Fruit fly (Drosophila melanogaster): ENCODE measurements around the gene CG11854.

Gene CG11854

DNA sequence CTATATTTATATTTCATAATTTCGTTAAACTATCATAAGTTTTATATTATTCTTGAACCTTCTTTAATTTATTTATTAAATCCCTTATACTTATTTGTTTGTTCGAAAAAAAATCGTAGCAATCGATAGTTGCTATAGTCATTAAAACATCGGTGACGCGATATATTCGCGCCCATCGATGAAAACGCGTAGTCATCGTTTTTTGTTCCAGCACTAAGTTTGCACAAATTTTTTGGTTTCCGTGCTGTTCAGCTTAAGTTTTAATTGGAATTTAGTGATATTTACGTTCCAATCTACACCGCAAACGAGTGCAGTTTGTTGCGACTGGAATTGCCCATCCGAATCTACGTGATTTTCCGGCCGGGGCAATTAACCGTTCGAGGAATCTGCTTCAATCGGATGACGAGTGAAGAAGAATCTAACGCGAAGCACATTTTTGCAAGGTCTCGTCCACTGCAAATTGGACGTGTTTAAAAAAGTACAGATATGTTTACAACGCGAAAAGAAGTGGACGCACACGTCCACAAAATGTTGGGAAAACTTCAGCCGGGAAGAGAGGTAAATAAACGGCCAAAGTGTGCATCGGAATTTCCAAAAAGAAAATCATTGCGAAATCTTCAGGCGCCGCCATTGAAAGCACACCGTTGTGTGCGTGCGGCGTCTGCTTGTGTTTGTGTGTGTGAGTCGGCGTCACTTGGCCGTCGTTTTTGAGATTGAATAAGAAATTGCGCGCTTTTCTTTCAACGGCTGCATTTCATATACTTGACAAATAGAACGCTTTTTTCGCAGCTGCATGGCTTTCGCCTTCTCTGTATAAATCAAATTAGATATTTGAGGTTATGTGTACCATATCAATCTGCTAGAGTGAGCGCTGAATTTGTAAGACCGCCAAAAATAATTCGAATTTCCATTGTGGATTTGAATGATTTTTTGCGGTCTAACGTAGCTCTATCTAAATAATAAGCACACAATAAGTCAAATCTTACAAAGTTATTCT is 7.6 kb downstream of the CG11854 start, which contains the start of gene Nup358:
Gene Nup358 (plus strand): TSS at position 204 of the 997 bp plus-strand sequence.
- TF ChIP-seq Myc (optimal IDR thresholded peaks at IDR 0.05) = no peak
- TF ChIP-seq ttk (optimal IDR thresholded peaks at IDR 0.05) = no peak
- no peak for TF ChIP-seq insv (optimal IDR thresholded peaks at IDR 0.05)
- no peak for TF ChIP-seq h (optimal IDR thresholded peaks at IDR 0.05)
- TF ChIP-seq Sin3A (optimal IDR thresholded peaks at IDR 0.05) = no peak
- TF ChIP-seq psq (optimal IDR thresholded peaks at IDR 0.05) = no peak

dm6 chr3R:25258628-25259240 is 16.9 kb downstream of the CG11854 start, which contains the start of gene CG11857:
TSS of gene CG11857 (plus strand) at chr3R:25258898.
- TF ChIP-seq h (optimal IDR thresholded peaks at IDR 0.05) (no peak), psq (optimal IDR thresholded peaks at IDR 0.05) (no peak), Sin3A (optimal IDR thresholded peaks at IDR 0.05) (no peak), Myc (optimal IDR thresholded peaks at IDR 0.05) (no peak), ttk (optimal IDR thresholded peaks at IDR 0.05) (no peak), insv (optimal IDR thresholded peaks at IDR 0.05) (no peak)

dm6 chr3R:25260670-25261069 is 18.9 kb downstream of the CG11854 start:
- TF ChIP-seq psq (optimal IDR thresholded peaks at IDR 0.05) = no peak
- no peak for TF ChIP-seq ttk (optimal IDR thresholded peaks at IDR 0.05)
- no peak for TF ChIP-seq Sin3A (optimal IDR thresholded peaks at IDR 0.05)
- no peak for TF ChIP-seq insv (optimal IDR thresholded peaks at IDR 0.05)
- no peak for TF ChIP-seq Myc (optimal IDR thresholded peaks at IDR 0.05)
- no peak for TF ChIP-seq h (optimal IDR thresholded peaks at IDR 0.05)

DNA sequence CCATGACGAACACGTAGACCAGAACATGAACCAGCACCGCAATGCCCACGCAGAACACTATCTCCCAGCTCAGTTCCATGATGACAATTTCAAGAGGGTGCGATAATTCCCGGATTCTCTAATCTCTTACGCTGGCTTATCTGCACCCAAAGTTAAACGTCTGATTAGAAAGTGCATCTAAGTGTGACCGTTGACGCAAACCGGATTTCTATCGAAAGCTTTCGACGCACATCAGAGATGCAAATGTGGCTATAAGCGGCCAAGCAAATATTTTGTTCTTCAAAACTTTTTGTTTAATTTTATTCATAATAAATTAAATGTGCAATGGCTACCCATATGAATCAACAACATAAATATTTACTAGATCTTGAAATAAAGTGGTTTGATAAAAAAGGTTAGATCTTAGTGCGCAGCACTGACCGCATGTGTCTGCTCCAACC is 20.5 kb downstream of the CG11854 start, which contains the start of the genes Kdsr and CG11858:
Gene Kdsr (minus strand): TSS at position 177 of the 440 bp plus-strand sequence.
Gene CG11858 (plus strand): TSS at position 420 of the 440 bp plus-strand sequence.
- TF ChIP-seq ttk (optimal IDR thresholded peaks at IDR 0.05) (no peak), Sin3A (optimal IDR thresholded peaks at IDR 0.05) (no peak), h (optimal IDR thresholded peaks at IDR 0.05) (no peak), insv (optimal IDR thresholded peaks at IDR 0.05) (no peak), Myc (optimal IDR thresholded peaks at IDR 0.05) (no peak), psq (optimal IDR thresholded peaks at IDR 0.05) (no peak)

DNA sequence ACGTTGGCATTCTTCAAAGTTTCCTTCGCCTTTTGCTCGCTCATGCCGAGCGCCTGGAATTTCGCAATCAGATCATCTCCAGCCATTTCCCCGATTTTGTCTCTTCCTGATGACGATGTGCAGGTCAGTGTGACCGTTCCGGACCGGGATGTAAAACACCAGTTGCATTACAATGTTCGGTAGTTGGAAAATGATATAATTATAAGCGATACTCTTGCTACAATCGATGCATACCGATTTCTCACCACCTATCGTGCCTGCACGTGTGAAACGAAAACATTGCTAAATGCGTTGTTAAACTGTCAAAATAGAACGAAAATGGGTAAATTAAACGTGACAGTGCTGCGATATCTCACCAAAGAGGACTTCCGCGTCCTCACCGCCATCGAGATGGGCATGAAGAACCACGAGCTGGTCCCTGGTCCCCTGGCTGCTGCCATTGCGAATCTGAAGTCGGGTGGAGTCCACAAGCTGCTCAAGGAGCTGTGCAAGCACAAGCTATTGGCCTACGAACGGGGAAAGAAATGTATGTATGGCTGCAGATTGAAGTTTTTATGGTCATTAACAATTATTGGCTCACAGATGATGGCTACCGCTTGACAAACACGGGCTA is 23.9 kb downstream of the CG11854 start, which contains the start of the genes GlnRS and RIOK2:
Gene GlnRS (minus strand): TSS at position 133 of the 613 bp plus-strand sequence.
Gene RIOK2 (plus strand): TSS at position 256 of the 613 bp plus-strand sequence.
- TF ChIP-seq h (optimal IDR thresholded peaks at IDR 0.05) (no peak), psq (optimal IDR thresholded peaks at IDR 0.05) (no peak), ttk (optimal IDR thresholded peaks at IDR 0.05) (no peak), Myc (optimal IDR thresholded peaks at IDR 0.05) (no peak), insv (optimal IDR thresholded peaks at IDR 0.05) (no peak), Sin3A (optimal IDR thresholded peaks at IDR 0.05) (no peak)

DNA sequence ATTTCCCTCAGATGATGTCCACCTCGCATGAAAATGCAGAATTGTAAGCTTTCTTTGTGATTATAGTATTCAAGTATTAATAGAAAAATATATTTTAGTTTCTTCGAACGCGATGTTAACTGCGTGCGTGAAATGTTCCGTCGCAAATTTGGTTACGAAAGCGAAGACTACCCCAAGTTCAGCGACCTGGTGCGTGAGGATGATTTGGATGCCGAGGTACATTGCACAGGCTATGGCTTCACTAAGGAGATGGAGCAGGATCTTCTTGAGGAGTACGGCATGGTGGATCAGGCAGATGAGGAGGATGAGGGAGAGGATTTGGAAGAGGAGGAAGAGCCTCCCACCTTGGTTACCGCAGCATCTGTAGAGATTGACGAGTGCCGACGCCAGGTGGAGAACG is 24.9 kb downstream of the CG11854 start:
- TF ChIP-seq Sin3A (optimal IDR thresholded peaks at IDR 0.05) (no peak), Myc (optimal IDR thresholded peaks at IDR 0.05) (no peak), psq (optimal IDR thresholded peaks at IDR 0.05) (no peak), insv (optimal IDR thresholded peaks at IDR 0.05) (no peak), ttk (optimal IDR thresholded peaks at IDR 0.05) (no peak), h (optimal IDR thresholded peaks at IDR 0.05) (no peak)

- TF ChIP-seq h (optimal IDR thresholded peaks at IDR 0.05) (no peak), psq (optimal IDR thresholded peaks at IDR 0.05) (no peak), ttk (optimal IDR thresholded peaks at IDR 0.05) (no peak), Sin3A (optimal IDR thresholded peaks at IDR 0.05) (no peak), Myc (optimal IDR thresholded peaks at IDR 0.05) (no peak), insv (optimal IDR thresholded peaks at IDR 0.05) (no peak)
These were observed 28.1 kb downstream of the CG11854 start, which contains the start of the genes CG11889 and CG11891 for dm6 chr3R:25269909-25270308. TSS of gene CG11889 (plus strand) at chr3R:25270209. TSS of gene CG11891 (plus strand) at chr3R:25270209.

dm6 chr3R:25273537-25273936 is 31.7 kb downstream of the CG11854 start, which contains the start of gene CG11878:
TSS of gene CG11878 (plus strand) at chr3R:25273837.
- TF ChIP-seq Myc (optimal IDR thresholded peaks at IDR 0.05) (no peak), Sin3A (optimal IDR thresholded peaks at IDR 0.05) (no peak), ttk (optimal IDR thresholded peaks at IDR 0.05) (no peak), h (optimal IDR thresholded peaks at IDR 0.05) (no peak), psq (optimal IDR thresholded peaks at IDR 0.05) (no peak)

DNA sequence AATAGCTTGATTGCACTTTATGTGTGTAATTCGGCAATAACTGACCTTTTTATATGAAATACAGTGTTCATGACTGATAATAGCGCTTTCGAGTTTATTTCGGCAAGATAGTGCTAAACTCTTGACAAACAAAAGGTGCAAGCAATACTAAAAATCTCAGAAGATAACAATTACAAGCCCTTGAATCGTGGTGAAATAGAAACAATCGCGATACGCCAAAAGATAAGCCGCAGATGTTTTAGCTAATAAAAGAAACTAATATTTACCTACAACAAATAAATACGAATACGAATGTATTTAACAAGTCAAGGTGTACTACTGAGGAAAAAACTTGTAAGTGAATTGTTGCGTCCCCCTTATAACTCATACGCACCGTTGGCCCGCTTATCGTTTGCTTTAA is 33.5 kb downstream of the CG11854 start:
- TF ChIP-seq Sin3A (optimal IDR thresholded peaks at IDR 0.05) = no peak
- no peak for TF ChIP-seq h (optimal IDR thresholded peaks at IDR 0.05)
- no peak for TF ChIP-seq psq (optimal IDR thresholded peaks at IDR 0.05)
- no peak for TF ChIP-seq ttk (optimal IDR thresholded peaks at IDR 0.05)
- TF ChIP-seq insv (optimal IDR thresholded peaks at IDR 0.05) = no peak
- no peak for TF ChIP-seq Myc (optimal IDR thresholded peaks at IDR 0.05)

DNA sequence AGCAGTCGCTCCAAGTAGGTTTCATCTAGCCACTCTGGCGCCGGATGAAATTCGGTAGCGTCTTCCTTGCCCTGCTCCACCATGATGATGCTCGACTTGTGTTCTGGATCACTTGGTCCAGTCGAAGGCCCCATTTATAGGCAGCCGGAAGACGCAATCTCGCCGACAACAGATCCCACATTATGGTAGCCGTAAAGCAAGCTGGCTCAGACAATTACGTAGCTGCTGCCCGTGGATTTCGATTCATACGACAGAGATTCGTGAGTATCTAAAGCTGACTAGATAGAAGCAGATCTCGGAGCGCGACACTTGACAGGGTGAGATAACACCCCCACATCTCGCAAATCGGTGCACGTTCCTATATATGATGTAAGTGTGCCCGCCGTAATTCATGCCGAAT is 35.3 kb downstream of the CG11854 start, which contains the start of gene CG10513:
Gene CG10513 (minus strand): TSS at position 101 of the 400 bp plus-strand sequence.
- no peak for TF ChIP-seq ttk (optimal IDR thresholded peaks at IDR 0.05)
- TF ChIP-seq h (optimal IDR thresholded peaks at IDR 0.05) = no peak
- TF ChIP-seq insv (optimal IDR thresholded peaks at IDR 0.05) = no peak
- no peak for TF ChIP-seq psq (optimal IDR thresholded peaks at IDR 0.05)
- TF ChIP-seq Myc (optimal IDR thresholded peaks at IDR 0.05) = no peak
- TF ChIP-seq Sin3A (optimal IDR thresholded peaks at IDR 0.05) = no peak

dm6 chr3R:25279796-25280350 is 38.1 kb downstream of the CG11854 start, which contains the start of gene CG10514:
TSS of gene CG10514 (minus strand) at chr3R:25279846.
- TF ChIP-seq insv (optimal IDR thresholded peaks at IDR 0.05) (no peak), Sin3A (optimal IDR thresholded peaks at IDR 0.05) (no peak), psq (optimal IDR thresholded peaks at IDR 0.05) (no peak), h (optimal IDR thresholded peaks at IDR 0.05) (no peak), ttk (optimal IDR thresholded peaks at IDR 0.05) (no peak), Myc (optimal IDR thresholded peaks at IDR 0.05) (no peak)

Data from Kc167 (cell line).